Fruit fly (Drosophila melanogaster) whole organism, prepupa: Measurements from ENCODE around the gene CG10750.

Experiments
- CG34406 ChIP-seq: fragments of 200-800 bp; sonication (Bioruptor generic); optimal IDR thresholded peaks from 3 replicates; lab custom pipeline; 2016; ENCODE audit warnings: missing biosample characterization, missing genetic modification characterization
- CG6854 ChIP-seq: fragments of 200-800 bp; sonication (Bioruptor generic); optimal IDR thresholded peaks from 2 replicates; lab custom pipeline; 2017; ENCODE audit warnings: missing biosample characterization, mild to moderate bottlenecking, missing genetic modification characterization
- CG8319 ChIP-seq: fragments of 200-800 bp; sonication (Bioruptor generic); optimal IDR thresholded peaks from 3 replicates; lab custom pipeline; 2016; ENCODE audit warnings: missing biosample characterization, missing genetic modification characterization
- Sox102F ChIP-seq: fragments of 200-800 bp; sonication (Bioruptor generic); optimal IDR thresholded peaks from 2 replicates; lab custom pipeline; 2016; ENCODE audit warnings: missing biosample characterization, mild to moderate bottlenecking, missing genetic modification characterization
- acj6 ChIP-seq: fragments of 200-800 bp; sonication (Bioruptor generic); optimal IDR thresholded peaks from 3 replicates; lab custom pipeline; 2016; ENCODE audit warnings: missing biosample characterization, missing genetic modification characterization
- cyc ChIP-seq: fragments of 200-800 bp; sonication (Bioruptor generic); optimal IDR thresholded peaks from 3 replicates; lab custom pipeline; 2016; ENCODE audit warnings: missing biosample characterization, missing genetic modification characterization
- lz ChIP-seq: fragments of 200-800 bp; sonication (Bioruptor generic); optimal IDR thresholded peaks from 3 replicates; lab custom pipeline; 2016; ENCODE audit warnings: missing biosample characterization, missing genetic modification characterization
- net ChIP-seq: fragments of 200-800 bp; sonication (Bioruptor generic); optimal IDR thresholded peaks from 3 replicates; lab custom pipeline; 2016; ENCODE audit warnings: missing biosample characterization, missing genetic modification characterization
- topi ChIP-seq: fragments of 200-800 bp; sonication (Bioruptor generic); optimal IDR thresholded peaks from 3 replicates; lab custom pipeline; 2016; ENCODE audit warnings: missing biosample characterization, missing genetic modification characterization

DNA sequence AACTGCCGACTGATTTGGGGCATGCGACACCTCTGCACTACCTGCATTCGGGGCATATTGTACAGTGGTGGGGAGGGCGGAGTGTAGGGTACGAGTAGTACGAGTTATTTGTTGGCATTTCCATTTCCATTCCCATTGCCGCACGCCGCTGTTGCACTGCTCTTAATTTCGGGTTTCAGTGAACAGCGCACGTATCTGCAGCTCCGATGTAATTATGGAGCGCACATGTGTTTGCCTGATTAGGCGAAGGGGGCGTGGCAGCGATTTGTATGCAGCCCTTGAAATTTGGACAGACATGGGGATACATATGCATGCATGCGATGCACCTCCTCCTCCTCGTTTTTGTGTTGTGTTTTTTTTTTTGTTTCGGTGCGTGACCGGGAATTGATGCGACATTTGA is 13.4 kb downstream of the CG10750 start:
- TF ChIP-seq topi (GFP tag; lab: Kevin White, UChicago), result no peak
- no peak for TF ChIP-seq Sox102F
- no peak for TF ChIP-seq cyc (GFP tag; lab: Kevin White, UChicago)
- no peak for TF ChIP-seq lz (GFP tag; lab: Kevin White, UChicago)
- no peak for TF ChIP-seq CG34406 (GFP tag; lab: Kevin White, UChicago)
- TF ChIP-seq net (GFP tag; lab: Kevin White, UChicago), result no peak
- no peak for TF ChIP-seq CG6854
- no peak for TF ChIP-seq CG8319 (GFP tag; lab: Kevin White, UChicago)
- TF ChIP-seq acj6, result no peak
